Fruit fly (Drosophila melanogaster): Measurements from ENCODE around the gene Kcmf1.
A peak's percentile ranks its signal among the peaks of the same experiment; 100 is the strongest.

Gene Kcmf1

DNA sequence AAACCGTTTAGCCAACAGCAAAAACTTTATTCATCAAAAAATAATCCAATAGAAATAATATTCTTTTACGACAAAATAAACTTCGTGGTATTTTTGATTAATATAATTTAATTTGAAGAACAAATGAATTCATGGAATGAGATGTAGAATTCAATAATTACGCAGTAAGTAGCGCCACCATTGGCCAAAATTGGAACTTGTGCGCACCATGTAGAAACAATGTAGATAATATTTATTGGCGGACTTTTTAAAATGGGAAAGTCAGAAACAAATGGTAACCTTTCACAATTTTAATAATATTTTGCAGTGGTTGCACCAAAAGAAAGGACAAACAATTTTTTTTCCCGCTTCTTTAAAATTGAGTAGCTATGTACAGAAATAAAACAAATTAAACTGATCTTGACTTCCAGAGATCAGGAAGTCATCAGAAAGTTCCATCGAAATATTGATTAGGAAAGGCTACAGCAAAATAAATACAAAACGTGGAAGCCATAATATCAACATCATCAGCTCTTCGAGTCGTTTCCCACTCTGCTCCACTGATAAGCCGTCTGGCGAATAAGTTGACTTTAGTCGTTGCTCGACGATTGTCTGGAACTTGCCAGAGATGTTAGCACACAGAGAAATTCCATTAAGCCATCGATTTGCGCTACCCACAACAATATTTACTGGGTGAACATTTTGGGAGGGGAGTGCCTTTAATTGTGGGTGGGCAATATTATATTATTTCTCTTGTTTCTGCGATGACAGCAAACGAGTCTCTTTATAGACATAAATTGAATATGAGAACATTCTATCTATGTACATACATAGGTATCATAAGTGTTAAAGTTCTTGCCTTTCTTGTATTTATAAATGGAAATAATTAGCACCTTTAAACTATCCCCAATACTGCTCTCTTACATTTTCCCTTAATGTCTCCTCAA lies 34.6 kb downstream of the Kcmf1 start (continued):
- TF ChIP-seq Six4 (GFP tag; optimal IDR thresholded peaks at IDR 0.05) (no peak), CG18599 (GFP tag; optimal IDR thresholded peaks at IDR 0.05) (peak; percentile 26), CG17361 (GFP tag; IDR thresholded peaks at IDR 0.05) (peak; percentile 35; the same call in 1 of the 3 replicates), CG13287 (GFP tag; IDR thresholded peaks at IDR 0.05; ENCODE audit: partially characterized antibody) (peak; percentile 2), CG3163 (GFP tag; optimal IDR thresholded peaks at IDR 0.05) (peak; percentile 95), Nf-YA (GFP tag; IDR thresholded peaks at IDR 0.05) (no peak), sob (GFP tag; IDR thresholded peaks at IDR 0.05) (no peak), Atf-2 (GFP tag; optimal IDR thresholded peaks at IDR 0.05) (peak; percentile 14), org-1 (GFP tag; optimal IDR thresholded peaks at IDR 0.05) (no peak), Pdp1 (GFP tag; optimal IDR thresholded peaks at IDR 0.05) (peak in 1 of 2 experiments; percentile 41), ttk (GFP tag; IDR thresholded peaks at IDR 0.05) (no peak), CG8765 (GFP tag; IDR thresholded peaks at IDR 0.05) (no peak), wek (GFP tag; optimal IDR thresholded peaks at IDR 0.05) (no peak), CG6175 (GFP tag; IDR thresholded peaks at IDR 0.05) (no peak), az2 (GFP tag; optimal IDR thresholded peaks at IDR 0.05) (no peak), fd3F (GFP tag; optimal IDR thresholded peaks at IDR 0.05) (no peak), CG12744 (GFP tag; optimal IDR thresholded peaks at IDR 0.05) (no peak), CG1832 (GFP tag; optimal IDR thresholded peaks at IDR 0.05) (no peak), zf30C (GFP tag; optimal IDR thresholded peaks at IDR 0.05) (no peak), CG11696 (GFP tag; IDR thresholded peaks at IDR 0.05) (no peak), amos (GFP tag; IDR thresholded peaks at IDR 0.05; ENCODE audit: partially characterized antibody) (peak; percentile 80), HLH3B (GFP tag; IDR thresholded peaks at IDR 0.05) (no peak; the same call in 1 of the 2 replicates), CG15269 (tag; optimal IDR thresholded peaks at IDR 0.05) (peak; percentile 28), CG10147 (GFP tag; optimal IDR thresholded peaks at IDR 0.05) (no peak), cwo (GFP tag; optimal IDR thresholded peaks at IDR 0.05) (no peak), twi (tag; optimal IDR thresholded peaks at IDR 0.05) (no peak), danr (GFP tag; IDR thresholded peaks at IDR 0.05) (no peak), gsb (GFP tag; IDR thresholded peaks at IDR 0.05) (no peak), corto (GFP tag; optimal IDR thresholded peaks at IDR 0.05) (no peak), CG32767 (GFP tag; IDR thresholded peaks at IDR 0.05) (no peak), NfI (GFP tag; optimal IDR thresholded peaks at IDR 0.05) (peak; percentile 24), H15 (GFP tag; IDR thresholded peaks at IDR 0.05) (0 out of 3 replicates have a peak, but pooled peaks have one; percentile 6), mirr (GFP tag; optimal IDR thresholded peaks at IDR 0.05) (peak; percentile 10), CG13624 (GFP tag; optimal IDR thresholded peaks at IDR 0.05) (peak; percentile 81), Xrp1 (GFP tag; IDR thresholded peaks at IDR 0.05) (0 out of 2 replicates have a peak, but pooled peaks have one; percentile 30), row (GFP tag; IDR thresholded peaks at IDR 0.05) (peak; percentile 44; the same call in 1 of the 3 replicates), CG9727 (GFP tag; optimal IDR thresholded peaks at IDR 0.05) (peak; percentile 32), Dad (GFP tag; optimal IDR thresholded peaks at IDR 0.05) (peak; percentile 1), CG6689 (GFP tag; IDR thresholded peaks at IDR 0.05) (no peak), CG11093 (GFP tag; IDR thresholded peaks at IDR 0.05) (no peak), Kr (GFP tag; optimal IDR thresholded peaks at IDR 0.05) (no peak), sr (GFP tag; IDR thresholded peaks at IDR 0.05) (no peak), maf-S (GFP tag; optimal IDR thresholded peaks at IDR 0.05) (no peak), bsh (GFP tag; optimal IDR thresholded peaks at IDR 0.05) (peak; percentile 8 to 11), usp (GFP tag; optimal IDR thresholded peaks at IDR 0.05) (no peak), chinmo (GFP tag; IDR thresholded peaks at IDR 0.05; ENCODE audit: partially characterized antibody) (peak; percentile 31; the same call in 1 of the 4 replicates), NK7.1 (GFP tag; optimal IDR thresholded peaks at IDR 0.05) (peak; percentile 10), CG31224 (GFP tag; IDR thresholded peaks at IDR 0.05) (no peak), CTCF (GFP tag; optimal IDR thresholded peaks at IDR 0.05) (peak; percentile 98)
